Fruit fly (Drosophila melanogaster): ENCODE results near the gene Spt20.

DNA sequence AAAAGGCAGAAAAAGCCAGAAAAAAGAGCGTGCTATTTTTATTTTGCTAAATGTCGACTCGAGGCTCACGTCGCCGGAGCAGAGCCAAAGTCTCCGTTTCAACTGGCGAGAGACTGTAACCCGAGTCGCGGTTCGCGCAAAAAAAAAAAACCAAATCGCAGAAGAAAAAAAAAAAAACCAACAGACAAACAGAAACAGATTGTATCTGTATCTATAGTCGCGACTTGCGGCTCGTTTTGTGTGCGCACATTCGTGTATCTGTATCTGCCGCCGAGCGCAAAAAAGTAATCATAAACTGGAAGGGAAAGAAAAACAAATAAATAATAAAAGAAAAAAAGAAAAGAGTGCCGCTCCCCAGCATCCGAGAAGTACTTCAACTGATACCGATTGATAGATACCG is 7.4 kb upstream of the Spt20 start:
- TF ChIP-seq psq (optimal IDR thresholded peaks at IDR 0.05) = no peak
- no peak for TF ChIP-seq pan (optimal IDR thresholded peaks at IDR 0.05)
- TF ChIP-seq CG8478 (optimal IDR thresholded peaks at IDR 0.05) = no peak
- TF ChIP-seq usp (GFP tag; optimal IDR thresholded peaks at IDR 0.05) = no peak
- no peak for TF ChIP-seq EcR (GFP tag; optimal IDR thresholded peaks at IDR 0.05)
- TF ChIP-seq Dll (optimal IDR thresholded peaks at IDR 0.05) = no peak
